Worm (Caenorhabditis elegans): Measurements from ENCODE around the gene cdr-6.

cdr-6 gene

ce11 chrV:12401383-12401782 is 12.1 kb downstream of the cdr-6 start, which contains the start of gene K01D12.7 (continued):
- no peak for TF ChIP-seq elt-3 (tag; optimal IDR thresholded peaks at IDR 0.05)
- TF ChIP-seq lin-13 (GFP tag; optimal IDR thresholded peaks at IDR 0.05): no peak

ce11 chrV:12400677-12401236 is 12.7 kb downstream of the cdr-6 start, which contains the start of the genes K01D12.20 and miga-1:
Gene K01D12.20, minus strand, starts transcription at chrV:12400814.
Gene miga-1, minus strand, starts transcription at chrV:12400859.
- no peak for TF ChIP-seq fkh-8 (tag; optimal IDR thresholded peaks at IDR 0.05)
- no peak for TF ChIP-seq elt-3 (tag; optimal IDR thresholded peaks at IDR 0.05)
- peak; percentile 31 to 60 for TF ChIP-seq efl-1 (optimal IDR thresholded peaks at IDR 0.05)
- TF ChIP-seq efl-1 (GFP tag; optimal IDR thresholded peaks at IDR 0.05 in 1 of 2): peak; percentile 50 to 93
- TF ChIP-seq snu-23 (GFP tag; optimal IDR thresholded peaks at IDR 0.05): peak; percentile 57
- no peak for TF ChIP-seq C34B4.2 (tag; optimal IDR thresholded peaks at IDR 0.05)
- no peak for TF ChIP-seq unc-98 (GFP tag; IDR thresholded peaks at IDR 0.05)
- TF ChIP-seq nhr-77 (tag; optimal IDR thresholded peaks at IDR 0.05): no peak
- TF ChIP-seq hpl-2 (GFP tag; optimal IDR thresholded peaks at IDR 0.05): no peak
- no peak for TF ChIP-seq ama-1 (optimal IDR thresholded peaks at IDR 0.05)
- TF ChIP-seq ceh-90 (tag; optimal IDR thresholded peaks at IDR 0.05): no peak
- TF ChIP-seq zag-1 (tag; optimal IDR thresholded peaks at IDR 0.05): no peak
- TF ChIP-seq mef-2 (tag; optimal IDR thresholded peaks at IDR 0.05): no peak
- TF ChIP-seq ceh-63 (GFP tag; optimal IDR thresholded peaks at IDR 0.05): no peak
- TF ChIP-seq C16A3.4 (tag; optimal IDR thresholded peaks at IDR 0.05): peak; percentile 56
- TF ChIP-seq sup-37 (GFP tag; optimal IDR thresholded peaks at IDR 0.05): no peak
- peak; percentile 43 for TF ChIP-seq swsn-7 (tag; optimal IDR thresholded peaks at IDR 0.05)
- TF ChIP-seq lir-3 (tag; optimal IDR thresholded peaks at IDR 0.05; ENCODE audit: poor library complexity): no peak
- TF ChIP-seq irx-1 (tag; optimal IDR thresholded peaks at IDR 0.05): no peak
- TF ChIP-seq jun-1 (tag; optimal IDR thresholded peaks at IDR 0.05): no peak
- TF ChIP-seq C04F5.9 (tag; optimal IDR thresholded peaks at IDR 0.05): no peak
- no peak for TF ChIP-seq fkh-10 (GFP tag; optimal IDR thresholded peaks at IDR 0.05)
- no peak for TF ChIP-seq unc-30 (tag; optimal IDR thresholded peaks at IDR 0.05)
- no peak for TF ChIP-seq egl-13 (tag; optimal IDR thresholded peaks at IDR 0.05)
- TF ChIP-seq mdl-1 (tag; optimal IDR thresholded peaks at IDR 0.05): no peak
- no peak for TF ChIP-seq lin-13 (GFP tag; optimal IDR thresholded peaks at IDR 0.05)
- no peak for TF ChIP-seq alr-1 (tag; optimal IDR thresholded peaks at IDR 0.05; ENCODE audit: borderline replicate concordance)
- TF ChIP-seq pqm-1 (tag; optimal IDR thresholded peaks at IDR 0.05): no peak
- no peak for TF ChIP-seq ceh-88 (GFP tag; IDR thresholded peaks at IDR 0.05)
- peak; percentile 42 for TF ChIP-seq nhr-71 (tag; optimal IDR thresholded peaks at IDR 0.05)
- TF ChIP-seq ceh-8 (GFP tag; optimal IDR thresholded peaks at IDR 0.05): no peak
- no peak for TF ChIP-seq snpc-4 (tag; optimal IDR thresholded peaks at IDR 0.05)
- no peak for TF ChIP-seq sox-4 (tag; optimal IDR thresholded peaks at IDR 0.05)
- no peak for TF ChIP-seq ces-1 (GFP tag; optimal IDR thresholded peaks at IDR 0.05)
- no peak for TF ChIP-seq sptf-1 (tag; optimal IDR thresholded peaks at IDR 0.05)
- no peak for TF ChIP-seq aha-1 (tag; optimal IDR thresholded peaks at IDR 0.05)
- TF ChIP-seq skn-1 (tag; optimal IDR thresholded peaks at IDR 0.05): peak; percentile 22
- TF ChIP-seq nhr-12 (tag; optimal IDR thresholded peaks at IDR 0.05): no peak
- TF ChIP-seq nhr-84 (tag; optimal IDR thresholded peaks at IDR 0.05): no peak
- TF ChIP-seq fkh-4 (tag; optimal IDR thresholded peaks at IDR 0.05; ENCODE audit: borderline replicate concordance): no peak
- no peak for TF ChIP-seq grh-1 (GFP tag; IDR thresholded peaks at IDR 0.05)
- no peak for TF ChIP-seq pag-3 (tag; optimal IDR thresholded peaks at IDR 0.05; ENCODE audit: borderline replicate concordance, insufficient read depth)
- no peak for TF ChIP-seq nhr-11 (tag; optimal IDR thresholded peaks at IDR 0.05)
- peak; percentile 28 for TF ChIP-seq lin-15B (tag; optimal IDR thresholded peaks at IDR 0.05)
- TF ChIP-seq nhr-47 (tag; optimal IDR thresholded peaks at IDR 0.05): peak; percentile 56
- TF ChIP-seq lin-14 (GFP tag; optimal IDR thresholded peaks at IDR 0.05): no peak
- no peak for TF ChIP-seq fos-1 (tag; optimal IDR thresholded peaks at IDR 0.05)
- no peak for TF ChIP-seq isw-1 (GFP tag; IDR thresholded peaks at IDR 0.05)
- no peak for TF ChIP-seq hlh-17 (GFP tag; optimal IDR thresholded peaks at IDR 0.05; ENCODE audit: borderline replicate concordance)
- TF ChIP-seq blmp-1 (tag; optimal IDR thresholded peaks at IDR 0.05): peak; percentile 25
- TF ChIP-seq F16B12.6 (tag; optimal IDR thresholded peaks at IDR 0.05): no peak
